Worm (Caenorhabditis elegans) whole organism, early embryonic: ENCODE data around the gene cin-4.

Source experiments
- ets-7 ChIP-seq: sonication (generic microtip); optimal IDR thresholded peaks from 2 replicates; lab custom pipeline; 2016; ENCODE audit warnings: missing genotype, missing genetic modification characterization, missing compliant biosample characterization
- hnd-1 ChIP-seq: sonication (generic microtip); optimal IDR thresholded peaks from 2 replicates; lab custom pipeline; 2016; ENCODE audit warnings: missing genetic modification characterization, missing compliant biosample characterization
- tra-4 ChIP-seq: sonication (generic microtip); optimal IDR thresholded peaks from 2 replicates; lab custom pipeline; 2017; ENCODE audit warnings: missing genetic modification characterization, missing compliant biosample characterization

ce11 chrII:7065391-7065790 is 27.3 kb downstream of the cin-4 start, which contains the start of gene nos-2:
- TF ChIP-seq hnd-1 (tag; lab: Kevin White, UChicago) = no peak
- TF ChIP-seq ets-7 (tag; lab: Kevin White, UChicago) = no peak
- TF ChIP-seq tra-4 (tag; lab: Kevin White, UChicago) = no peak
